Worm (Caenorhabditis elegans) whole organism, mixed stage, embryonic: Measurements from ENCODE around the gene nucb-1.

ENCODE experiments used
- M03D4.4 ChIP-seq: sonication (generic microtip); optimal IDR thresholded peaks from 2 replicates; lab custom pipeline; 2017; ENCODE audit warnings: mild to moderate bottlenecking, missing genetic modification characterization, missing compliant biosample characterization
- bed-3 ChIP-seq: fragments of 200-800 bp; sonication (Bioruptor generic); optimal IDR thresholded peaks from 3 replicates; lab custom pipeline; 2018; ENCODE audit warnings: mild to moderate bottlenecking, missing genetic modification characterization, moderate library complexity, missing compliant biosample characterization
- blmp-1 ChIP-seq: fragments of 150-350 bp; optimal IDR thresholded peaks from 2 replicates; lab custom pipeline; 2014; ENCODE audit warnings: missing biosample characterization, missing genetic modification characterization
- ceh-39 ChIP-seq: fragments of 150-350 bp; optimal IDR thresholded peaks from 2 replicates; lab custom pipeline; 2014; ENCODE audit warnings: missing biosample characterization, missing genetic modification characterization
- ceh-43 ChIP-seq: fragments of 200-800 bp; sonication (Bioruptor generic); optimal IDR thresholded peaks from 2 replicates; lab custom pipeline; 2018; ENCODE audit warnings: mild to moderate bottlenecking, missing genetic modification characterization, moderate library complexity, missing compliant biosample characterization
- cnd-1 ChIP-seq: fragments of 200-800 bp; sonication (Bioruptor generic); optimal IDR thresholded peaks from 2 replicates; lab custom pipeline; 2018; ENCODE audit warnings: mild to moderate bottlenecking, missing genetic modification characterization, missing compliant biosample characterization
- drap-1 ChIP-seq: fragments of 200-800 bp; sonication (Bioruptor generic); optimal IDR thresholded peaks from 3 replicates; lab custom pipeline; 2018; ENCODE audit warnings: mild to moderate bottlenecking, missing genetic modification characterization, missing compliant biosample characterization
- elt-1 ChIP-seq: sonication (generic microtip); optimal IDR thresholded peaks from 2 replicates; lab custom pipeline; 2017; ENCODE audit warnings: missing genetic modification characterization, mild to moderate bottlenecking, missing compliant biosample characterization, antibody characterized with exemption, moderate library complexity, borderline replicate concordance; ENCODE audit not compliant: insufficient read depth
- elt-3 ChIP-seq: fragments of 150-350 bp; optimal IDR thresholded peaks from 2 replicates; lab custom pipeline; 2014; ENCODE audit warnings: missing biosample characterization, missing genetic modification characterization
- flh-1 ChIP-seq: fragments of 200-800 bp; sonication (Bioruptor generic); optimal IDR thresholded peaks from 2 replicates; lab custom pipeline; 2018; ENCODE audit warnings: mild to moderate bottlenecking, missing genetic modification characterization, moderate library complexity, missing compliant biosample characterization
- ham-2 ChIP-seq: fragments of 200-800 bp; sonication (Bioruptor generic); optimal IDR thresholded peaks from 2 replicates; lab custom pipeline; 2018; ENCODE audit warnings: mild to moderate bottlenecking, missing genetic modification characterization, missing compliant biosample characterization
- hlh-1 ChIP-seq: fragments of 150-350 bp; optimal IDR thresholded peaks from 2 replicates; lab custom pipeline; 2014; ENCODE audit warnings: missing biosample characterization, missing genetic modification reagents, missing genetic modification characterization
- lin-32 ChIP-seq: fragments of 200-800 bp; sonication (Bioruptor generic); optimal IDR thresholded peaks from 2 replicates; lab custom pipeline; 2018; ENCODE audit warnings: mild to moderate bottlenecking, missing genetic modification characterization, missing compliant biosample characterization
- lsy-2 ChIP-seq: fragments of 150-350 bp; optimal IDR thresholded peaks from 2 replicates; lab custom pipeline; 2014; ENCODE audit warnings: missing biosample characterization, missing genetic modification characterization
- mab-5 ChIP-seq: fragments of 150-350 bp; optimal IDR thresholded peaks from 2 replicates; lab custom pipeline; 2014; ENCODE audit warnings: missing biosample characterization, missing genetic modification characterization
- mep-1 ChIP-seq: fragments of 150-350 bp; optimal IDR thresholded peaks from 2 replicates; lab custom pipeline; 2017; ENCODE audit warnings: missing biosample characterization, missing genetic modification reagents, missing genetic modification characterization, inconsistent platforms
- mls-2 ChIP-seq: sonication (generic microtip); optimal IDR thresholded peaks from 2 replicates; lab custom pipeline; 2016; ENCODE audit warnings: mild to moderate bottlenecking, missing genetic modification characterization, moderate library complexity, missing compliant biosample characterization
- nhr-2 ChIP-seq: fragments of 150-350 bp; optimal IDR thresholded peaks from 2 replicates; lab custom pipeline; 2014; ENCODE audit warnings: missing biosample characterization, missing genetic modification characterization
- nhr-237 ChIP-seq: fragments of 150-350 bp; optimal IDR thresholded peaks from 2 replicates; lab custom pipeline; 2014; ENCODE audit warnings: missing biosample characterization, missing genetic modification characterization
- nhr-28 ChIP-seq: fragments of 150-350 bp; optimal IDR thresholded peaks from 2 replicates; lab custom pipeline; 2014; ENCODE audit warnings: missing biosample characterization, missing genetic modification characterization
- nhr-76 ChIP-seq: sonication (generic microtip); optimal IDR thresholded peaks from 2 replicates; lab custom pipeline; 2017; ENCODE audit warnings: missing biosample characterization, missing genetic modification characterization
- sem-2 ChIP-seq: fragments of 200-800 bp; sonication (Bioruptor generic); optimal IDR thresholded peaks from 2 replicates; lab custom pipeline; 2018; ENCODE audit warnings: mild to moderate bottlenecking, missing genetic modification characterization, missing compliant biosample characterization
- sptf-1 ChIP-seq: sonication (generic microtip); optimal IDR thresholded peaks from 2 replicates; lab custom pipeline; 2017; ENCODE audit warnings: mild to moderate bottlenecking, missing genetic modification characterization, moderate library complexity, missing compliant biosample characterization
- tbx-8 ChIP-seq: fragments of 200-800 bp; sonication (Bioruptor generic); optimal IDR thresholded peaks from 2 replicates; lab custom pipeline; 2018; ENCODE audit warnings: mild to moderate bottlenecking, missing genetic modification characterization, moderate library complexity, missing compliant biosample characterization
- unc-120 ChIP-seq: sonication (generic microtip); optimal IDR thresholded peaks from 2 replicates; lab custom pipeline; 2017; ENCODE audit warnings: missing genetic modification characterization, missing compliant biosample characterization; ENCODE audit not compliant: poor library complexity, severe bottlenecking
- unc-62 ChIP-seq: fragments of 150-350 bp; optimal IDR thresholded peaks from 2 replicates; lab custom pipeline; 2014; ENCODE audit warnings: missing biosample characterization, missing genetic modification reagents, missing genetic modification characterization
- zip-8 ChIP-seq: fragments of 150-350 bp; optimal IDR thresholded peaks from 2 replicates; lab custom pipeline; 2014; ENCODE audit warnings: missing biosample characterization, missing genetic modification characterization
- ztf-11 ChIP-seq: fragments of 150-350 bp; optimal IDR thresholded peaks from 2 replicates; lab custom pipeline; 2014; ENCODE audit warnings: missing biosample characterization, missing genetic modification characterization

Gene nucb-1

ce11 chrX:10194327-10195096 lies 3.0 kb upstream of the nucb-1 start, which contains the start of gene myrf-2:
TSS of gene myrf-2 (minus strand) at chrX:10194377.
- TF ChIP-seq nhr-237 (no peak), ceh-39 (tag; lab: Kevin White, UChicago) (no peak)

- TF ChIP-seq bed-3 (no peak), ceh-43 (GFP tag; lab: Kevin White, UChicago) (no peak), nhr-76 (tag; lab: Kevin White, UChicago) (no peak), ztf-11 (tag; lab: Kevin White, UChicago) (no peak), nhr-28 (no peak), ham-2 (GFP tag; lab: Kevin White, UChicago) (no peak), cnd-1 (no peak), ceh-39 (tag; lab: Kevin White, UChicago) (no peak), tbx-8 (GFP tag; lab: Kevin White, UChicago) (no peak), hlh-1 (tag; lab: Kevin White, UChicago) (no peak)
Observed at ce11 chrX:10199202-10199601, 1.7 kb downstream of the nucb-1 start.

- no peak for TF ChIP-seq elt-3 (tag; lab: Kevin White, UChicago)
- no peak for TF ChIP-seq mab-5 (tag; lab: Kevin White, UChicago)
- no peak for TF ChIP-seq mep-1
- no peak for TF ChIP-seq flh-1
- no peak for TF ChIP-seq nhr-2 (tag; lab: Kevin White, UChicago)
- no peak for TF ChIP-seq ceh-39 (tag; lab: Kevin White, UChicago)
- TF ChIP-seq zip-8 (tag; lab: Kevin White, UChicago): peak; percentile 80
Observed at ce11 chrX:10203501-10203900, 6.0 kb downstream of the nucb-1 start.

- TF ChIP-seq drap-1 (GFP tag; lab: Kevin White, UChicago): no peak
- no peak for TF ChIP-seq mab-5 (tag; lab: Kevin White, UChicago)
- TF ChIP-seq ceh-39 (tag; lab: Kevin White, UChicago): peak; percentile 58
- TF ChIP-seq lin-32 (GFP tag; lab: Kevin White, UChicago): no peak
- TF ChIP-seq mep-1: peak; percentile 0
- peak; percentile 57 for TF ChIP-seq cnd-1
- peak; percentile 70 for TF ChIP-seq nhr-2 (tag; lab: Kevin White, UChicago)
- TF ChIP-seq unc-62 (GFP tag; lab: Kevin White, UChicago): peak; percentile 85
- TF ChIP-seq ztf-11 (tag; lab: Kevin White, UChicago): peak; percentile 24
- TF ChIP-seq tbx-8 (GFP tag; lab: Kevin White, UChicago): no peak
- TF ChIP-seq M03D4.4 (tag; lab: Kevin White, UChicago): no peak
- peak; percentile 21 for TF ChIP-seq sptf-1
- no peak for TF ChIP-seq nhr-28
- TF ChIP-seq zip-8 (tag; lab: Kevin White, UChicago): peak; percentile 94
- TF ChIP-seq mls-2 (tag; lab: Kevin White, UChicago): peak; percentile 21
- peak; percentile 72 for TF ChIP-seq lsy-2 (tag; lab: Kevin White, UChicago)
- peak; percentile 53 for TF ChIP-seq blmp-1 (tag; lab: Kevin White, UChicago)
- TF ChIP-seq unc-120 (tag; lab: Kevin White, UChicago): no peak
- TF ChIP-seq bed-3: no peak
- TF ChIP-seq ham-2 (GFP tag; lab: Kevin White, UChicago): peak; percentile 40
Observed at ce11 chrX:10204313-10205063, 7.0 kb downstream of the nucb-1 start.

- peak; percentile 11 for TF ChIP-seq elt-1 (tag; lab: Kevin White, UChicago)
- no peak for TF ChIP-seq nhr-76 (tag; lab: Kevin White, UChicago)
- TF ChIP-seq ztf-11 (tag; lab: Kevin White, UChicago): no peak
- no peak for TF ChIP-seq hlh-1 (tag; lab: Kevin White, UChicago)
- no peak for TF ChIP-seq unc-62 (GFP tag; lab: Kevin White, UChicago)
- no peak for TF ChIP-seq blmp-1 (tag; lab: Kevin White, UChicago)
- no peak for TF ChIP-seq nhr-2 (tag; lab: Kevin White, UChicago)
- no peak for TF ChIP-seq sem-2 (GFP tag; lab: Kevin White, UChicago)
- no peak for TF ChIP-seq sptf-1
- TF ChIP-seq, all 35 proteins: peak for 1
Observed at ce11 chrX:10205321-10205720, 7.8 kb downstream of the nucb-1 start, which contains the start of gene sex-1. TSS of gene sex-1 (minus strand) at chrX:10205421.
